Fruit fly (Drosophila melanogaster): ENCODE results near the gene CG7333.

The CG7333 gene

dm6 chr3R:19644094-19644900 is 43.9 kb downstream of the CG7333 start, which contains the start of gene Vha13:
Vha13 (minus strand) TSS chr3R:19644386.
- TF ChIP-seq CG12605 (GFP tag; IDR thresholded peaks at IDR 0.05), result no peak
- peak; percentile 65 for TF ChIP-seq EcR (GFP tag; optimal IDR thresholded peaks at IDR 0.05)
- peak; percentile 41; the same call in 1 of the 2 replicates for TF ChIP-seq CG32121 (GFP tag; IDR thresholded peaks at IDR 0.05)
- TF ChIP-seq CG8159 (tag; optimal IDR thresholded peaks at IDR 0.05), result peak; percentile 29
- no peak for TF ChIP-seq CG34367 (tag; optimal IDR thresholded peaks at IDR 0.05)
- peak; percentile 67; the same call in 2 of the 3 replicates for TF ChIP-seq CG4496 (GFP tag; IDR thresholded peaks at IDR 0.05)
- peak; percentile 14 for TF ChIP-seq CG8301 (tag; optimal IDR thresholded peaks at IDR 0.05)
- peak; percentile 51; the same call in 2 of the 3 replicates for TF ChIP-seq fd96Ca (GFP tag; IDR thresholded peaks at IDR 0.05)
- TF ChIP-seq gl (tag; optimal IDR thresholded peaks at IDR 0.05), result peak; percentile 37
- peak; percentile 28; the same call in 1 of the 2 replicates for TF ChIP-seq Ets98B (GFP tag; IDR thresholded peaks at IDR 0.05)
- no peak for TF ChIP-seq CG17806 (tag; optimal IDR thresholded peaks at IDR 0.05)
- no peak for TF ChIP-seq rn (GFP tag; IDR thresholded peaks at IDR 0.05)
- peak; percentile 9 for TF ChIP-seq Pif1B (GFP tag; optimal IDR thresholded peaks at IDR 0.05)
- no peak for TF ChIP-seq CG14655 (GFP tag; optimal IDR thresholded peaks at IDR 0.05)
- TF ChIP-seq CG13204 (GFP tag; optimal IDR thresholded peaks at IDR 0.05), result no peak

- TF ChIP-seq CG13204 (GFP tag; optimal IDR thresholded peaks at IDR 0.05), result no peak
- TF ChIP-seq Ets98B (GFP tag; IDR thresholded peaks at IDR 0.05), result no peak
- no peak for TF ChIP-seq CG34367 (tag; optimal IDR thresholded peaks at IDR 0.05)
- no peak for TF ChIP-seq CG4496 (GFP tag; IDR thresholded peaks at IDR 0.05)
- no peak for TF ChIP-seq Snoo (tag; optimal IDR thresholded peaks at IDR 0.05)
- no peak for TF ChIP-seq rn (GFP tag; IDR thresholded peaks at IDR 0.05)
- TF ChIP-seq EcR (GFP tag; optimal IDR thresholded peaks at IDR 0.05), result no peak
- TF ChIP-seq CG8301 (tag; optimal IDR thresholded peaks at IDR 0.05), result no peak
- TF ChIP-seq fd96Ca (GFP tag; IDR thresholded peaks at IDR 0.05), result no peak
Observed at dm6 chr3R:19644901-19645204, 44.4 kb downstream of the CG7333 start, which contains the start of gene Nup58. Nup58 (plus strand) TSS chr3R:19645026.

dm6 chr3R:19648289-19648916 is 48.0 kb downstream of the CG7333 start, which contains the start of the genes CG6195 and CG31220:
CG6195 (minus strand) TSS chr3R:19648410.
CG31220 (plus strand) TSS chr3R:19648487.
- peak; percentile 31; the same call in 1 of the 3 replicates for TF ChIP-seq CG4496 (GFP tag; IDR thresholded peaks at IDR 0.05)
- TF ChIP-seq Snoo (tag; optimal IDR thresholded peaks at IDR 0.05), result no peak

dm6 chr3R:19650718-19651117 is 50.3 kb downstream of the CG7333 start, which contains the start of gene CG31219:
CG31219 (plus strand) TSS chr3R:19651018.
- TF ChIP-seq CG13204 (GFP tag; optimal IDR thresholded peaks at IDR 0.05), result no peak
- TF ChIP-seq EcR (GFP tag; optimal IDR thresholded peaks at IDR 0.05), result no peak
